Worm (Caenorhabditis elegans) whole organism, young adult: Measurements from ENCODE around the gene sshk-1.

Experiments
- F10E7.11 ChIP-seq: sonication (generic microtip); optimal IDR thresholded peaks from 2 replicates; lab custom pipeline; 2017; ENCODE audit warnings: mild to moderate bottlenecking, missing genetic modification characterization, moderate library complexity, missing compliant biosample characterization
- F23B12.7 ChIP-seq: sonication (generic microtip); optimal IDR thresholded peaks from 2 replicates; lab custom pipeline; 2017; ENCODE audit warnings: missing genetic modification characterization, mild to moderate bottlenecking, missing compliant biosample characterization, antibody characterized with exemption, moderate library complexity; ENCODE audit not compliant: insufficient read depth
- F39B2.1 ChIP-seq: fragments of 200-800 bp; sonication (Bioruptor generic); IDR thresholded peaks from 2 replicates; pipeline ENCODE4 v1.3.6; 2022; ENCODE audit warnings: missing genetic modification reagents, missing genetic modification characterization, missing compliant biosample characterization
- F52B5.7 ChIP-seq: sonication (generic microtip); optimal IDR thresholded peaks from 2 replicates; lab custom pipeline; 2016; ENCODE audit warnings: mild to moderate bottlenecking, missing genetic modification characterization, missing compliant biosample characterization
- F57A8.1 ChIP-seq: fragments of 200-800 bp; sonication (Bioruptor generic); optimal IDR thresholded peaks from 2 replicates; lab custom pipeline; 2018; ENCODE audit warnings: mild to moderate bottlenecking, missing genetic modification characterization, moderate library complexity, missing compliant biosample characterization
- F57C9.4 ChIP-seq: sonication (generic microtip); optimal IDR thresholded peaks from 2 replicates; lab custom pipeline; 2017; ENCODE audit warnings: mild to moderate bottlenecking, missing genetic modification characterization, missing compliant biosample characterization
- K11D2.4 ChIP-seq: fragments of 200-800 bp; sonication (Bioruptor generic); IDR thresholded peaks from 2 replicates; pipeline ENCODE4 v1.3.6; 2022; ENCODE audit warnings: missing genetic modification reagents, missing genetic modification characterization, missing compliant biosample characterization
- T07F8.4 ChIP-seq: sonication (generic microtip); optimal IDR thresholded peaks from 2 replicates; lab custom pipeline; 2016; ENCODE audit warnings: mild to moderate bottlenecking, missing genetic modification characterization, moderate library complexity, missing compliant biosample characterization
- Y53G8AR.9 ChIP-seq: fragments of 200-800 bp; sonication (Bioruptor generic); conservative IDR thresholded peaks from 2 replicates; pipeline ENCODE4 v1.3.6; 2022; ENCODE audit warnings: missing genetic modification reagents, missing genetic modification characterization, missing compliant biosample characterization
- Y56A3A.18 ChIP-seq: fragments of 200-800 bp; sonication (Bioruptor generic); IDR thresholded peaks from 2 replicates; pipeline ENCODE4 v1.3.6; 2022; ENCODE audit warnings: missing genetic modification reagents, missing genetic modification characterization, missing compliant biosample characterization
- Y79H2A.3 ChIP-seq: fragments of 200-800 bp; sonication (Bioruptor generic); conservative IDR thresholded peaks from 2 replicates; pipeline ENCODE4 v1.3.6; 2022; ENCODE audit warnings: missing genetic modification reagents, missing genetic modification characterization, missing compliant biosample characterization
- ama-1 ChIP-seq, 3 experiments: fragments of 150-350 bp in 1 of 3; sonication (generic microtip) in 2 of 3; optimal IDR thresholded peaks; 2 replicates each; lab custom pipeline; 2014 to 2018; ENCODE audit warnings: missing biosample characterization in 2 of 3, missing genetic modification characterization in 2 of 3, missing genetic modification reagents in 2 of 3
- attf-5 ChIP-seq: fragments of 200-800 bp; sonication (Bioruptor generic); optimal IDR thresholded peaks from 2 replicates; lab custom pipeline; 2018; ENCODE audit warnings: mild to moderate bottlenecking, missing genetic modification characterization, missing compliant biosample characterization
- bed-1 ChIP-seq: fragments of 200-800 bp; sonication (Bioruptor generic); IDR thresholded peaks from 2 replicates; pipeline ENCODE4 v1.3.6; 2022; ENCODE audit warnings: missing genetic modification reagents, missing genetic modification characterization, missing compliant biosample characterization
- ceh-40 ChIP-seq: fragments of 200-800 bp; sonication (Bioruptor generic); IDR thresholded peaks from 2 replicates; pipeline ENCODE4 v1.3.6; 2022; ENCODE audit warnings: missing genetic modification characterization, missing compliant biosample characterization
- ceh-79 ChIP-seq: sonication (generic microtip); optimal IDR thresholded peaks from 2 replicates; lab custom pipeline; 2017; ENCODE audit warnings: mild to moderate bottlenecking, missing genetic modification characterization, missing compliant biosample characterization
- dox-1 ChIP-seq: fragments of 200-800 bp; sonication (Bioruptor generic); IDR thresholded peaks from 2 replicates; pipeline ENCODE4 v1.3.6; 2022; ENCODE audit warnings: missing genetic modification reagents, missing genetic modification characterization, missing compliant biosample characterization
- efl-1 ChIP-seq: fragments of 150-350 bp; optimal IDR thresholded peaks from 2 replicates; lab custom pipeline; 2014; ENCODE audit warnings: missing biosample characterization, missing genetic modification reagents, missing genetic modification characterization
- egl-18 ChIP-seq: fragments of 200-800 bp; sonication (Bioruptor generic); IDR thresholded peaks from 2 replicates; pipeline ENCODE4 v1.3.6; 2022; ENCODE audit warnings: missing genetic modification reagents, missing genetic modification characterization, missing compliant biosample characterization
- egl-44 ChIP-seq: fragments of 200-800 bp; sonication (Bioruptor generic); IDR thresholded peaks from 2 replicates; pipeline ENCODE4 v1.3.6; 2022; ENCODE audit warnings: missing genetic modification reagents, missing genetic modification characterization, missing compliant biosample characterization
- fkh-3 ChIP-seq: sonication (generic microtip); optimal IDR thresholded peaks from 2 replicates; lab custom pipeline; 2016; ENCODE audit warnings: mild to moderate bottlenecking, missing genetic modification characterization, missing compliant biosample characterization
- him-1 ChIP-seq: sonication (generic microtip); optimal IDR thresholded peaks from 2 replicates; lab custom pipeline; 2016; ENCODE audit warnings: missing genotype, missing genetic modification reagents, missing genetic modification characterization, missing compliant biosample characterization
- hlh-26 ChIP-seq: fragments of 200-800 bp; sonication (Bioruptor generic); conservative IDR thresholded peaks from 2 replicates; pipeline ENCODE4 v1.3.6; 2022; ENCODE audit warnings: missing genetic modification reagents, missing genetic modification characterization, missing compliant biosample characterization
- hmg-20 ChIP-seq: fragments of 200-800 bp; sonication (Bioruptor generic); IDR thresholded peaks from 2 replicates; pipeline ENCODE4 v1.3.6; 2022; ENCODE audit warnings: missing genetic modification reagents, missing genetic modification characterization, missing compliant biosample characterization
- let-607 ChIP-seq, 2 experiments: fragments of 200-800 bp in 1 of 2; sonication (Bioruptor generic) in 1 of 2; sonication (generic microtip) in 1 of 2; optimal IDR thresholded peaks; 2 replicates each; lab custom pipeline; 2016 to 2018; ENCODE audit warnings: mild to moderate bottlenecking in 2 of 2, missing compliant biosample characterization in 2 of 2, missing genetic modification characterization in 2 of 2, moderate library complexity in 2 of 2, missing genotype in 1 of 2
- lin-26 ChIP-seq: fragments of 200-800 bp; sonication (Bioruptor generic); IDR thresholded peaks from 2 replicates; pipeline ENCODE4 v1.3.6; 2022; ENCODE audit warnings: missing genetic modification reagents, missing genetic modification characterization, missing compliant biosample characterization
- lir-1 ChIP-seq: fragments of 200-800 bp; sonication (Bioruptor generic); conservative IDR thresholded peaks from 2 replicates; pipeline ENCODE4 v1.3.6; 2022; ENCODE audit warnings: missing genetic modification reagents, missing genetic modification characterization, missing compliant biosample characterization
- lsl-1 ChIP-seq: fragments of 200-800 bp; sonication (Bioruptor generic); optimal IDR thresholded peaks from 2 replicates; lab custom pipeline; 2018; ENCODE audit warnings: mild to moderate bottlenecking, missing genetic modification characterization, moderate library complexity, missing compliant biosample characterization
- lsy-27 ChIP-seq: sonication (generic microtip); optimal IDR thresholded peaks from 2 replicates; lab custom pipeline; 2017; ENCODE audit warnings: missing genetic modification characterization, mild to moderate bottlenecking, missing compliant biosample characterization, antibody characterized with exemption, missing genotype, borderline replicate concordance; ENCODE audit not compliant: insufficient read depth
- madf-3 ChIP-seq: fragments of 200-800 bp; sonication (Bioruptor generic); IDR thresholded peaks from 2 replicates; pipeline ENCODE4 v1.3.6; 2022; ENCODE audit warnings: missing genetic modification reagents, missing genetic modification characterization, missing compliant biosample characterization
- madf-8 ChIP-seq: fragments of 200-800 bp; sonication (Bioruptor generic); conservative IDR thresholded peaks from 2 replicates; pipeline ENCODE4 v1.3.6; 2022; ENCODE audit warnings: missing genetic modification reagents, missing genetic modification characterization, missing compliant biosample characterization
- mel-28 ChIP-seq: sonication (generic microtip); optimal IDR thresholded peaks from 2 replicates; lab custom pipeline; 2016; ENCODE audit warnings: borderline replicate concordance, mild to moderate bottlenecking, missing genetic modification characterization, missing compliant biosample characterization
- mes-4 ChIP-seq: sonication (generic microtip); optimal IDR thresholded peaks from 2 replicates; lab custom pipeline; 2016; ENCODE audit warnings: missing genotype, missing genetic modification characterization, missing compliant biosample characterization
- mxl-1 ChIP-seq: sonication (generic microtip); optimal IDR thresholded peaks from 2 replicates; lab custom pipeline; 2016; ENCODE audit warnings: missing genetic modification characterization, missing compliant biosample characterization
- nfya-2 ChIP-seq: fragments of 200-800 bp; sonication (Bioruptor generic); IDR thresholded peaks from 2 replicates; pipeline ENCODE4 v1.3.6; 2022; ENCODE audit warnings: missing genetic modification reagents, missing genetic modification characterization, missing compliant biosample characterization
- nfyb-1 ChIP-seq: fragments of 200-800 bp; sonication (Bioruptor generic); IDR thresholded peaks from 2 replicates; pipeline ENCODE4 v1.3.6; 2022; ENCODE audit warnings: missing genetic modification reagents, missing genetic modification characterization, missing compliant biosample characterization
- nhr-120 ChIP-seq: fragments of 200-800 bp; sonication (Bioruptor generic); IDR thresholded peaks from 2 replicates; pipeline ENCODE4 v1.3.6; 2022; ENCODE audit warnings: missing genetic modification characterization, missing compliant biosample characterization
- nhr-27 ChIP-seq: fragments of 200-800 bp; sonication (Bioruptor generic); optimal IDR thresholded peaks from 2 replicates; lab custom pipeline; 2018; ENCODE audit warnings: mild to moderate bottlenecking, missing genetic modification characterization, moderate library complexity, missing compliant biosample characterization
- nhr-80 ChIP-seq: sonication (generic microtip); optimal IDR thresholded peaks from 2 replicates; lab custom pipeline; 2016; ENCODE audit warnings: missing genetic modification characterization, missing compliant biosample characterization
- nhr-90 ChIP-seq: sonication (generic microtip); optimal IDR thresholded peaks from 2 replicates; lab custom pipeline; 2016; ENCODE audit warnings: missing genotype, mild to moderate bottlenecking, missing genetic modification characterization, missing compliant biosample characterization
- repo-1 ChIP-seq: sonication (generic microtip); optimal IDR thresholded peaks from 2 replicates; lab custom pipeline; 2017; ENCODE audit warnings: mild to moderate bottlenecking, missing genetic modification characterization, missing compliant biosample characterization
- sdz-38 ChIP-seq: sonication (generic microtip); optimal IDR thresholded peaks from 2 replicates; lab custom pipeline; 2016; ENCODE audit warnings: missing genotype, missing genetic modification characterization, missing compliant biosample characterization
- snpc-3.4 ChIP-seq: sonication (generic microtip); optimal IDR thresholded peaks from 2 replicates; lab custom pipeline; 2017; ENCODE audit warnings: missing genetic modification characterization, mild to moderate bottlenecking, missing compliant biosample characterization, antibody characterized with exemption, moderate library complexity, missing genotype, missing genetic modification reagents
- unc-130 ChIP-seq: sonication (generic microtip); optimal IDR thresholded peaks from 2 replicates; lab custom pipeline; 2016; ENCODE audit warnings: missing genetic modification reagents, missing genetic modification characterization, missing compliant biosample characterization
- ztf-18 ChIP-seq: sonication (generic microtip); optimal IDR thresholded peaks from 2 replicates; lab custom pipeline; 2016; ENCODE audit warnings: missing genotype, mild to moderate bottlenecking, missing genetic modification characterization, missing compliant biosample characterization
- ztf-22 ChIP-seq: fragments of 200-800 bp; sonication (Bioruptor generic); optimal IDR thresholded peaks from 2 replicates; lab custom pipeline; 2018; ENCODE audit warnings: mild to moderate bottlenecking, missing genetic modification characterization, moderate library complexity, missing compliant biosample characterization
- ztf-25 ChIP-seq: fragments of 200-800 bp; sonication (Bioruptor generic); IDR thresholded peaks from 2 replicates; pipeline ENCODE4 v1.3.6; 2022; ENCODE audit warnings: missing genetic modification reagents, missing genetic modification characterization, missing compliant biosample characterization
- ztf-28 ChIP-seq: fragments of 200-800 bp; sonication (Bioruptor generic); IDR thresholded peaks from 2 replicates; pipeline ENCODE4 v1.3.6; 2022; ENCODE audit warnings: missing genetic modification reagents, missing genetic modification characterization, missing compliant biosample characterization
- ztf-3 ChIP-seq: fragments of 200-800 bp; sonication (Bioruptor generic); optimal IDR thresholded peaks from 2 replicates; lab custom pipeline; 2018; ENCODE audit warnings: mild to moderate bottlenecking, missing genetic modification characterization, missing compliant biosample characterization

Gene sshk-1

ce11 chrV:20778257-20778697, 37.7 kb upstream of the sshk-1 start (continued):
- no peak for TF ChIP-seq nhr-27 (tag; lab: Kevin White, UChicago)
- peak; percentile 78; the same call in 1 of the 2 replicates for TF ChIP-seq egl-44 (GFP tag; lab: Robert Waterston, UW)
- TF ChIP-seq F57C9.4 (tag; lab: Kevin White, UChicago) = no peak
- no peak for TF ChIP-seq lsl-1 (GFP tag; lab: Kevin White, UChicago)
- no peak for TF ChIP-seq him-1
- TF ChIP-seq K11D2.4 = peak; percentile 87
- peak; percentile 75; the same call in 1 of the 2 replicates for TF ChIP-seq lin-26 (GFP tag; lab: Robert Waterston, UW)
- no peak for TF ChIP-seq efl-1 (GFP tag; lab: Kevin White, UChicago)
- TF ChIP-seq T07F8.4 (tag; lab: Kevin White, UChicago) = no peak
- peak; percentile 79 for TF ChIP-seq nhr-80
- no peak for TF ChIP-seq mxl-1 (tag; lab: Kevin White, UChicago)
- no peak for TF ChIP-seq F23B12.7 (tag; lab: Kevin White, UChicago)
- TF ChIP-seq attf-5 (GFP tag; lab: Kevin White, UChicago) = peak; percentile 78
- no peak for TF ChIP-seq sdz-38 (tag; lab: Kevin White, UChicago)
- TF ChIP-seq Y79H2A.3 = no peak
- TF ChIP-seq madf-3 = no peak
- no peak for TF ChIP-seq egl-18 (GFP tag; lab: Robert Waterston, UW)
- no peak for TF ChIP-seq mes-4
- no peak for TF ChIP-seq nfya-2 (GFP tag; lab: Robert Waterston, UW)
- no peak for TF ChIP-seq ama-1 (optimal IDR thresholded peaks at IDR 0.05; lab: Kevin White, UChicago)
- no peak for TF ChIP-seq ama-1 (GFP tag; optimal IDR thresholded peaks at IDR 0.05; lab: Kevin White, UChicago)
- peak; percentile 51 for TF ChIP-seq ztf-22 (GFP tag; lab: Kevin White, UChicago)
- TF ChIP-seq hmg-20 (GFP tag; lab: Robert Waterston, UW) = peak; percentile 76
- TF ChIP-seq madf-8 (GFP tag; lab: Robert Waterston, UW) = no peak
- TF ChIP-seq unc-130 (GFP tag; lab: Kevin White, UChicago) = no peak
- TF ChIP-seq ztf-28 = no peak
- TF ChIP-seq let-607 (tag; optimal IDR thresholded peaks at IDR 0.05; lab: Kevin White, UChicago) = peak; percentile 85 to 91
- no peak for TF ChIP-seq ztf-25 (GFP tag; lab: Robert Waterston, UW)
- peak; percentile 11 for TF ChIP-seq ztf-3
- TF ChIP-seq fkh-3 (tag; lab: Kevin White, UChicago) = peak; percentile 19
- TF ChIP-seq repo-1 (tag; lab: Kevin White, UChicago) = peak; percentile 60
- no peak for TF ChIP-seq hlh-26 (GFP tag; lab: Robert Waterston, UW)
- no peak for TF ChIP-seq bed-1
- peak; percentile 55 for TF ChIP-seq nhr-90 (tag; lab: Kevin White, UChicago)
- TF ChIP-seq F10E7.11 (tag; lab: Kevin White, UChicago) = no peak
- peak; percentile 76; the same call in 1 of the 2 replicates for TF ChIP-seq Y53G8AR.9 (GFP tag; lab: Robert Waterston, UW)
- no peak for TF ChIP-seq nhr-120 (GFP tag; lab: Robert Waterston, UW)
- peak; percentile 85 for TF ChIP-seq lir-1
- TF ChIP-seq Y56A3A.18 (GFP tag; lab: Robert Waterston, UW) = peak; percentile 64; the same call in 1 of the 2 replicates
- TF ChIP-seq F57A8.1 (GFP tag; lab: Kevin White, UChicago) = no peak
- TF ChIP-seq mel-28 (tag; lab: Kevin White, UChicago) = no peak
- no peak for TF ChIP-seq F39B2.1 (GFP tag; lab: Robert Waterston, UW)
- no peak for TF ChIP-seq ceh-40 (GFP tag; lab: Robert Waterston, UW)
- TF ChIP-seq ztf-18 (tag; lab: Kevin White, UChicago) = peak; percentile 53
- peak; percentile 82 for TF ChIP-seq dox-1 (GFP tag; lab: Robert Waterston, UW)
- no peak for TF ChIP-seq snpc-3.4 (tag; lab: Kevin White, UChicago)
- no peak for TF ChIP-seq ceh-79 (tag; lab: Kevin White, UChicago)
- TF ChIP-seq lsy-27 = no peak
- TF ChIP-seq nfyb-1 (GFP tag; lab: Robert Waterston, UW) = peak; percentile 95
- peak; percentile 77 for TF ChIP-seq F52B5.7 (tag; lab: Kevin White, UChicago)
